Fruit fly (Drosophila melanogaster) whole organism, embryonic: ENCODE measurements around the gene DCP2.
A peak's percentile ranks its signal among the peaks of the same experiment; 100 is the strongest.

Experiments
- Aef1 ChIP-seq: fragments of 200-800 bp; sonication (Bioruptor generic); IDR thresholded peaks from 3 replicates; pipeline ENCODE4 v1.3.6; 2022; ENCODE audit warnings: missing biosample characterization, missing genetic modification characterization
- CG1024 ChIP-seq: fragments of 200-800 bp; sonication (Bioruptor generic); IDR thresholded peaks from 2 replicates; pipeline ENCODE4 v1.3.6; 2022; ENCODE audit warnings: missing biosample characterization, missing genetic modification characterization
- CG11093 ChIP-seq: fragments of 200-800 bp; sonication (Bioruptor generic); IDR thresholded peaks from 3 replicates; pipeline ENCODE4 v1.3.6; 2022; ENCODE audit warnings: missing biosample characterization, missing genetic modification characterization
- D19B ChIP-seq: fragments of 200-800 bp; sonication (Bioruptor generic); optimal IDR thresholded peaks from 2 replicates; lab custom pipeline; 2017; ENCODE audit warnings: missing biosample characterization, mild to moderate bottlenecking, missing genetic modification characterization
- exex ChIP-seq: fragments of 200-800 bp; sonication (Bioruptor generic); optimal IDR thresholded peaks from 4 replicates; lab custom pipeline; 2018; ENCODE audit warnings: missing biosample characterization, mild to moderate bottlenecking, missing genetic modification characterization, moderate library complexity

DNA sequence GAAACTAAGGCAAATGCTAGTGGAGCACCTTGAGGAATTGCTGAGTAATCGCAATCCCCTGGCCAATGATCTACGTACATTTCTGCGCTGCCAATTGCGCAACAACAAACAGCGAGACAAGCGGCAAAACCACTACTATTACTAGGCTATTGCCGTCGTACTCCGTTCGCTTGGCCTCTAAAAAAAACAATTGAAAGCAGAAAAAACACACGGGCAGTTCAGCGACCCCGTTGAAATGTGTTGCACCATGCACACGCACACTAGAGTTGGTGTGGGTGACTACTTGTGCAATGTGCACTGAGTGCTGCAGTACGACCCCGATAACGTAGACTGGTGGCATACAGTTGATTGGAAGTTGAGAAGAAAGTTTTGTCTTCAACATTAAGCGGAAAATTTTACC is 1.7 kb downstream of the DCP2 start:
- no peak for TF ChIP-seq D19B (GFP tag; lab: Kevin White, UChicago)
- TF ChIP-seq Aef1 = no peak
- TF ChIP-seq exex (tag; lab: Kevin White, UChicago) = no peak
- no peak for TF ChIP-seq CG11093
- TF ChIP-seq CG1024 = 0 out of 2 replicates have a peak, but pooled peaks have one; percentile 36
